Fruit fly (Drosophila melanogaster): Measurements from ENCODE around the gene eIF4E1.

Gene eIF4E1

dm6 chr3L:9379484-9380343 lies 22.5 kb downstream of the eIF4E1 start, which contains the start of gene Hsp67Ba:
Gene Hsp67Ba (minus strand): TSS chr3L:9379534.
- TF ChIP-seq Dek (tag; optimal IDR thresholded peaks at IDR 0.05) (no peak), corto (GFP tag; optimal IDR thresholded peaks at IDR 0.05) (peak; percentile 47), Deaf1 (tag; optimal IDR thresholded peaks at IDR 0.05) (peak; percentile 53), NFAT (GFP tag; IDR thresholded peaks at IDR 0.05) (no peak), Ssrp (tag; optimal IDR thresholded peaks at IDR 0.05) (no peak), zfh1 (GFP tag; IDR thresholded peaks at IDR 0.05) (no peak), inv (GFP tag; IDR thresholded peaks at IDR 0.05; ENCODE audit: partially characterized antibody) (no peak), B-H2 (GFP tag; optimal IDR thresholded peaks at IDR 0.05) (peak; percentile 24), CG10543 (GFP tag; optimal IDR thresholded peaks at IDR 0.05) (peak; percentile 17), NfI (GFP tag; optimal IDR thresholded peaks at IDR 0.05) (no peak), schlank (tag; optimal IDR thresholded peaks at IDR 0.05) (no peak), hkb (optimal IDR thresholded peaks at IDR 0.05) (no peak), hkb (GFP tag; IDR thresholded peaks at IDR 0.05) (no peak), nom (GFP tag; optimal IDR thresholded peaks at IDR 0.05) (peak; percentile 49), CG10462 (GFP tag; optimal IDR thresholded peaks at IDR 0.05) (no peak), hth (optimal IDR thresholded peaks at IDR 0.05) (no peak), CG34224 (GFP tag; IDR thresholded peaks at IDR 0.05; ENCODE audit: partially characterized antibody) (no peak), insv (GFP tag; optimal IDR thresholded peaks at IDR 0.05) (no peak), CG11247 (GFP tag; IDR thresholded peaks at IDR 0.05) (no peak), Nf-YC (tag; optimal IDR thresholded peaks at IDR 0.05) (peak; percentile 34), Med (GFP tag) (peak; percentile 50), sqz (GFP tag; optimal IDR thresholded peaks at IDR 0.05) (no peak), CG3065 (GFP tag; optimal IDR thresholded peaks at IDR 0.05) (no peak), fd96Cb (tag; optimal IDR thresholded peaks at IDR 0.05) (no peak), Side (GFP tag; optimal IDR thresholded peaks at IDR 0.05) (no peak), Drgx (GFP tag; IDR thresholded peaks at IDR 0.05) (peak; percentile 29; the same call in 1 of the 2 replicates), ewg (GFP tag; optimal IDR thresholded peaks at IDR 0.05) (peak; percentile 56), gro (GFP tag; optimal IDR thresholded peaks at IDR 0.05) (no peak), CG9215 (GFP tag; IDR thresholded peaks at IDR 0.05) (no peak), twi (tag; optimal IDR thresholded peaks at IDR 0.05) (peak; percentile 58), crp (GFP tag; optimal IDR thresholded peaks at IDR 0.05) (peak in 1 of 2 experiments; percentile 39), pnt (GFP tag; optimal IDR thresholded peaks at IDR 0.05) (no peak), emc (GFP tag; optimal IDR thresholded peaks at IDR 0.05) (no peak), Fer1 (GFP tag; optimal IDR thresholded peaks at IDR 0.05) (no peak), exex (tag; optimal IDR thresholded peaks at IDR 0.05) (no peak), Abd-B (GFP tag; optimal IDR thresholded peaks at IDR 0.05) (no peak), slbo (GFP tag; IDR thresholded peaks at IDR 0.05) (no peak), pfk (GFP tag; optimal IDR thresholded peaks at IDR 0.05) (no peak), CG10321 (GFP tag; IDR thresholded peaks at IDR 0.05) (no peak), CG1024 (GFP tag; IDR thresholded peaks at IDR 0.05) (no peak), CG11723 (GFP tag; optimal IDR thresholded peaks at IDR 0.05) (no peak), CG6765 (GFP tag; optimal IDR thresholded peaks at IDR 0.05) (no peak), CG34422 (GFP tag; IDR thresholded peaks at IDR 0.05) (peak; percentile 60; the same call in 1 of the 3 replicates)
